Fruit fly (Drosophila melanogaster) whole organism, prepupa: ENCODE measurements around the gene Pdp1.

Experiments used
- CG1621 ChIP-seq: fragments of 200-800 bp; sonication (Bioruptor generic); optimal IDR thresholded peaks from 3 replicates; lab custom pipeline; 2018; ENCODE audit warnings: missing biosample characterization, mild to moderate bottlenecking, missing genetic modification characterization
- CG32006 ChIP-seq: fragments of 200-800 bp; sonication (Bioruptor generic); optimal IDR thresholded peaks from 3 replicates; lab custom pipeline; 2017; ENCODE audit warnings: missing biosample characterization, mild to moderate bottlenecking, missing genetic modification characterization
- Hr4 ChIP-seq: fragments of 200-800 bp; sonication (Bioruptor generic); optimal IDR thresholded peaks from 3 replicates; lab custom pipeline; 2016; ENCODE audit warnings: missing biosample characterization, missing genetic modification characterization
- Lpt ChIP-seq: fragments of 200-800 bp; sonication (Bioruptor generic); optimal IDR thresholded peaks from 3 replicates; lab custom pipeline; 2016; ENCODE audit warnings: missing biosample characterization, missing genetic modification characterization
- Met ChIP-seq: fragments of 200-800 bp; sonication (Bioruptor generic); optimal IDR thresholded peaks from 3 replicates; lab custom pipeline; 2016; ENCODE audit warnings: missing biosample characterization, missing genetic modification characterization
- OdsH ChIP-seq: fragments of 200-800 bp; sonication (Bioruptor generic); optimal IDR thresholded peaks from 3 replicates; lab custom pipeline; 2016; ENCODE audit warnings: missing biosample characterization, missing genetic modification characterization
- Smox ChIP-seq: fragments of 200-800 bp; sonication (Bioruptor generic); optimal IDR thresholded peaks from 3 replicates; lab custom pipeline; 2016; ENCODE audit warnings: missing biosample characterization, missing genetic modification characterization
- Sox102F ChIP-seq: fragments of 200-800 bp; sonication (Bioruptor generic); optimal IDR thresholded peaks from 2 replicates; lab custom pipeline; 2016; ENCODE audit warnings: missing biosample characterization, mild to moderate bottlenecking, missing genetic modification characterization
- esn ChIP-seq: fragments of 200-800 bp; sonication (Bioruptor generic); optimal IDR thresholded peaks from 2 replicates; lab custom pipeline; 2016; ENCODE audit warnings: missing biosample characterization, mild to moderate bottlenecking, missing genetic modification characterization, moderate library complexity
- fd85E ChIP-seq: fragments of 200-800 bp; sonication (Bioruptor generic); optimal IDR thresholded peaks from 3 replicates; lab custom pipeline; 2016; ENCODE audit warnings: missing biosample characterization, missing genetic modification characterization
- lz ChIP-seq: fragments of 200-800 bp; sonication (Bioruptor generic); optimal IDR thresholded peaks from 3 replicates; lab custom pipeline; 2016; ENCODE audit warnings: missing biosample characterization, missing genetic modification characterization

- peak; percentile 26 for TF ChIP-seq lz (GFP tag; lab: Kevin White, UChicago)
- peak; percentile 9 for TF ChIP-seq OdsH (GFP tag; lab: Kevin White, UChicago)
- TF ChIP-seq Smox, result peak; percentile 21
- peak; percentile 27 for TF ChIP-seq Hr4
- TF ChIP-seq CG1621 (tag; lab: Kevin White, UChicago), result no peak
- TF ChIP-seq CG32006 (GFP tag; lab: Kevin White, UChicago), result peak; percentile 66
- no peak for TF ChIP-seq Sox102F (GFP tag; lab: Kevin White, UChicago)
- no peak for TF ChIP-seq Lpt (GFP tag; lab: Kevin White, UChicago)
- peak; percentile 27 for TF ChIP-seq Met (GFP tag; lab: Kevin White, UChicago)
- no peak for TF ChIP-seq fd85E (GFP tag; lab: Kevin White, UChicago)
- peak; percentile 39 for TF ChIP-seq esn (GFP tag; lab: Kevin White, UChicago)
Observed at dm6 chr3L:7862238-7863022, 4.7 kb downstream of the Pdp1 start.
